Worm (Caenorhabditis elegans) whole organism, L4/young adult: ENCODE data around the gene xpf-1.
"Not testable (repeated sequence)": the region's sequence is repeated elsewhere in the genome, so short reads cannot be mapped to it uniquely, and the experiment has no call there.

ENCODE experiments used
- W03F9.2 ChIP-seq: fragments of 150-350 bp; optimal IDR thresholded peaks from 2 replicates; lab custom pipeline; 2014; ENCODE audit warnings: missing biosample characterization, missing genetic modification characterization
- dao-5 ChIP-seq: sonication (generic microtip); optimal IDR thresholded peaks from 2 replicates; lab custom pipeline; 2016; ENCODE audit warnings: missing genotype, missing genetic modification characterization, moderate library complexity, missing compliant biosample characterization
- him-1 ChIP-seq: sonication (generic microtip); optimal IDR thresholded peaks from 2 replicates; lab custom pipeline; 2016; ENCODE audit warnings: missing genotype, missing genetic modification reagents, missing genetic modification characterization, missing compliant biosample characterization

Gene xpf-1

ce11 chrII:11688011-11688410 lies 8.0 kb upstream of the xpf-1 start:
- TF ChIP-seq W03F9.2 (no peak), dao-5 (no peak), him-1 (tag; lab: Kevin White, UChicago) (no peak)

- TF ChIP-seq W03F9.2 (no peak), dao-5 (no peak), him-1 (tag; lab: Kevin White, UChicago) (no peak)
Measured at ce11 chrII:11688643-11689042, 7.3 kb upstream of the xpf-1 start, which contains the start of gene kel-1. Gene kel-1 (plus strand): TSS chrII:11688943.

- TF ChIP-seq dao-5 (no peak), W03F9.2 (no peak), him-1 (tag; lab: Kevin White, UChicago) (no peak)
Measured at ce11 chrII:11689941-11690340, 6.0 kb upstream of the xpf-1 start.

- TF ChIP-seq W03F9.2: no peak
- no peak for TF ChIP-seq dao-5
- TF ChIP-seq him-1 (tag; lab: Kevin White, UChicago): no peak
Measured at ce11 chrII:11690868-11691267, 5.1 kb upstream of the xpf-1 start.

ce11 chrII:11694432-11694831 lies 1.5 kb upstream of the xpf-1 start:
- no peak for TF ChIP-seq him-1 (tag; lab: Kevin White, UChicago)
- no peak for TF ChIP-seq dao-5
- no peak for TF ChIP-seq W03F9.2

- TF ChIP-seq dao-5; him-1 (tag; lab: Kevin White, UChicago); W03F9.2: not testable (repeated sequence)
Measured at ce11 chrII:11695161-11695944, 618 bp upstream of the xpf-1 start, which contains the start of gene tars-1. Gene tars-1 (minus strand): TSS chrII:11695657.

ce11 chrII:11700200-11700599 lies 4.2 kb downstream of the xpf-1 start, which contains the start of gene inos-1:
Gene inos-1 (minus strand): TSS chrII:11700300.
- TF ChIP-seq W03F9.2 (no peak), him-1 (tag; lab: Kevin White, UChicago) (no peak), dao-5 (no peak)

ce11 chrII:11700635-11701034 lies 4.7 kb downstream of the xpf-1 start:
- TF ChIP-seq W03F9.2 (no peak), dao-5 (no peak), him-1 (tag; lab: Kevin White, UChicago) (no peak)

- TF ChIP-seq dao-5: no peak
Measured at ce11 chrII:11705787-11706186, 9.8 kb downstream of the xpf-1 start, which contains the start of gene VF13D12L.3. Gene VF13D12L.3 (plus strand): TSS chrII:11706009.

- no peak for TF ChIP-seq him-1 (tag; lab: Kevin White, UChicago)
- TF ChIP-seq W03F9.2: no peak
- TF ChIP-seq dao-5: no peak
Measured at ce11 chrII:11709464-11709863, 13.5 kb downstream of the xpf-1 start, which contains the start of gene fcmt-1. Gene fcmt-1 (minus strand): TSS chrII:11709564.

ce11 chrII:11710771-11711170 lies 14.8 kb downstream of the xpf-1 start:
- no peak for TF ChIP-seq dao-5
- TF ChIP-seq W03F9.2: no peak

ce11 chrII:11713569-11713968 lies 17.6 kb downstream of the xpf-1 start, which contains the start of gene F13D12.10:
Gene F13D12.10 (plus strand): TSS chrII:11713799.
- TF ChIP-seq dao-5 (no peak), him-1 (tag; lab: Kevin White, UChicago) (no peak), W03F9.2 (no peak)

- no peak for TF ChIP-seq W03F9.2
- TF ChIP-seq him-1 (tag; lab: Kevin White, UChicago): no peak
Measured at ce11 chrII:11714728-11715127, 18.8 kb downstream of the xpf-1 start.

- no peak for TF ChIP-seq dao-5
Measured at ce11 chrII:11719533-11719932, 23.6 kb downstream of the xpf-1 start.

- TF ChIP-seq W03F9.2 (no peak), him-1 (tag; lab: Kevin White, UChicago) (no peak), dao-5 (no peak)
Measured at ce11 chrII:11720102-11720501, 24.1 kb downstream of the xpf-1 start, which contains the start of gene F13D12.3. Gene F13D12.3 (plus strand): TSS chrII:11720402.

- TF ChIP-seq him-1 (tag; lab: Kevin White, UChicago) (no peak), dao-5 (no peak), W03F9.2 (no peak)
Measured at ce11 chrII:11720819-11721218, 24.8 kb downstream of the xpf-1 start.
